Fruit fly (Drosophila melanogaster) Kc167 (cell line): Measurements from ENCODE around the gene CG12974.

ENCODE experiments used
- Myc ChIP-seq: fragments of >200 bp; optimal IDR thresholded peaks from 2 replicates; lab custom pipeline; 2017; ENCODE audit warnings: missing external identifiers
- Sin3A ChIP-seq: fragments of >200 bp; optimal IDR thresholded peaks from 2 replicates; lab custom pipeline; 2018; ENCODE audit warnings: missing external identifiers
- h ChIP-seq: fragments of >200 bp; optimal IDR thresholded peaks from 3 replicates; lab custom pipeline; 2018; ENCODE audit warnings: missing external identifiers
- insv ChIP-seq: fragments of >200 bp; optimal IDR thresholded peaks from 3 replicates; lab custom pipeline; 2018; ENCODE audit warnings: missing external identifiers
- psq ChIP-seq: fragments of >200 bp; optimal IDR thresholded peaks from 2 replicates; lab custom pipeline; 2017; ENCODE audit warnings: missing external identifiers
- ttk ChIP-seq: sonication (Bioruptor generic); optimal IDR thresholded peaks from 2 replicates; lab custom pipeline; 2017; ENCODE audit warnings: missing external identifiers

CG12974 gene

DNA sequence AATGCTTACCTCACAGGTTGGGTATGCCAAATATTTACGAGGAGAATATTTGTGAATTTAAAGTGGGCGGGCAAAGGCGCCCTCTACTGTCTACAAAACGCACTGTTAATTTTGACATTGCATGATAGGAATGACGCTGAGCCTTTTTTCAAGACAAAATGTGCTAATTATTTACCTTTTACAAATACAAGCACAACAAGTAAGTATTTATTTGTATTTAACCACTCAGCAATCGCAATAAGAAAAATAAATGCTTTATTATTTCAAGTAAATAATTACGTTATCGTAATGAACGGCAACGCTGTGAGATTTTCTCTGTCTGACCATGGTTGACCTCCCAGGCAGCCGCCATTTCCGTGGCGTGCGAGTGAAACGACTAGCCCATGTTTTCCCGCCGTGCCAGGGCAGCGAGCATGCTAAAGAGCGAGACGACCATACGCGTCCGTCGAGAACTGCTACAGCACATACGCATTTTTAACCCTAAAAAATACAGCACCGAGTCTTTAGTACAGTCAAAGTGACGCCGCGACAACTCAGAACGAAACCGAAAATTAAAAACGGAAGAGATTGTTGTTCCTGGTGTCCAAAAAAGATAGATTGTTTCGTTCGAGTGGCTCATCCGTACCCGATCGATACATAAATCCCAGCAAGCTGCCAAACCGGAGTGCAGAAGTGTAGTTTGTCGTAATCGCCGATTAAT, at the start of gene CG12974, which contains the start of gene pzg:
Gene CG12974, minus strand, starts transcription at position 324 of the 700 bp plus-strand sequence.
Gene pzg, plus strand, starts transcription at position 461 of the 700 bp plus-strand sequence.
- no peak for TF ChIP-seq h (lab: Kevin White, UChicago)
- no peak for TF ChIP-seq ttk (lab: Kevin White, UChicago)
- no peak for TF ChIP-seq insv (lab: Kevin White, UChicago)
- TF ChIP-seq Sin3A (lab: Kevin White, UChicago), result no peak
- TF ChIP-seq psq (lab: Kevin White, UChicago), result no peak

DNA sequence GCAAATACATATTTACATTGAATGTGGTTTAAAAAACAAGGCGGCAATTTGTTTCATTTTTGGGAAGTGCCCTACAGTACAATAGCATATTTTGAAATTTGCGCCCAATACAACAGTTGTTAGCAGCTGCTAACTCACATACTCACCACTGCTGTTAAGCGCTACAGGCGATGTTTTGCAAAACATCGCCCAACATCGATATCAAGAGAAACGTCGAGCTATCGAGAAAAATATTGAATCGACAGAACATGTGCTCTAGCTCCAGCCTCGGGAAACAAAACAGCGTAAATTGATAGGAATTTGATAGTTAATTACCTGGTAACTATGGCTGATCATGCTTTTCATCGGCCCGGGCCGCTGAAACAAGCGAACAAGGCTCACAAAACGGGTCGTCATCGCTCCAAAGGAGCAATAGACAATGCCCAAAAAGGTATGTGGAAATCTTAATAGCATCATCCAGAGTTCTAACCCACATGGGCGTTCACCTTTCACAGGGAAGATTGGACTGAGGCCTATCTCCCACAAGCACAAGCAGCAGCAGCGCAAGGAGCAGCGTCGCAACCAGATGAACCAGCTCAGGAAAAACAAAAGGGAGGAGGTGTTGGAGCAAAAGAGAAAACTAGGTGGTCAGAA, 49.4 kb upstream of the CG12974 start, which contains the start of gene Tsr1:
Gene Tsr1, plus strand, starts transcription at position 217 of the 633 bp plus-strand sequence.
- TF ChIP-seq Myc (lab: Kevin White, UChicago), result no peak
- no peak for TF ChIP-seq insv (lab: Kevin White, UChicago)
- TF ChIP-seq psq (lab: Kevin White, UChicago), result no peak
- no peak for TF ChIP-seq ttk (lab: Kevin White, UChicago)
- TF ChIP-seq Sin3A (lab: Kevin White, UChicago), result no peak
- TF ChIP-seq h (lab: Kevin White, UChicago), result no peak

DNA sequence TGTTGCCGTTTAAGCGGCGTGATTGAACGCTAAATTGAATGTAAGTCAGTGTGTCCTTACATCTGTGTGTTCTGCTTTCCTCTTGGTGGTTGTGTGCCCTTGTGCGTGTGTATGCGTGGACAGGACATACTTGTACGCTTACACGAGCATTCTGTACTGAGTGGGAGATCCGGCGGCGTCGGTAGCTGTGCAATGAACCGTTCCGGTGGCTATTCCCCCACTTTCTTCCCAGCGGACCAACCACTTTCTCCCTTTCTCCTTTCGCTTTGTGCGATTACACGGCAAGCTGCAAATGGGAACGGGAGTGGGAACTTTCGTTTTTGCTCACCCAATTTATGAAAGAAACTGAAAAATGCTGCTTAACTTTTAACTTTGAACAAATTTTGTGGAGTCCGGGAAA, 39.0 kb upstream of the CG12974 start:
- TF ChIP-seq h (lab: Kevin White, UChicago) (no peak), Myc (lab: Kevin White, UChicago) (no peak)

DNA sequence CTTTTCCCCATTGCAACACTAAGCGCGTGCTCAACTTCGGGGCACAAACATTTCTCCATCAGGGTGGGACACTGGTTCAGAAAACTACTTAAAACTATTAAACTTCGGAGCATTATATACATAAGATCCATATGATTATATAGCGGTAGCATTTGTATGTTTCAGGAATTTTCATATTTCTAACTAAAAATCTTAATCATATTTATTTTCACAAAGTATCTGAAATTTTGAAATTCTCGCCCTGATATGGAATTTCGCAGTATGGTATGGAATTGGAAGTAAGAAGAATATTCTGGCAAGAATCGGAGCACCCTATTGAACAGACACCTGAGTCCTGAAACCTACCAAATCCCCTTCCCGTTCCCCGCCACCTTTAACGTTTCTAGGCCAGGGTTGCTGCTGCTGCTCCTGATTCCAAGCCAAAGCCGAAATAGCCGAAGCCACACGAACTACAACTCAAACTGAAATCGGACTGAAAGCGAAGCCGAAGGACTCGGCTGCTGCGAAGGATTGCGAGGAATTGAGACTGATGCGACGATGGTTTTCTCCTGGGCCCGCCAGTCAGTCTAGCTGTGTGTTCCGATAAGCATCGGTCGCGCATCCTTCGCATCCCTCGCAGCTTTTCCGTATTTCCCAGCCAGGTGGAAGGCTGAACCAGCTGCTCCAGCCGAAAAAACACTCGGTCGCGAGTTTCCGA, 36.2 kb upstream of the CG12974 start:
- TF ChIP-seq h (lab: Kevin White, UChicago), result no peak
- no peak for TF ChIP-seq insv (lab: Kevin White, UChicago)
- no peak for TF ChIP-seq Sin3A (lab: Kevin White, UChicago)
- TF ChIP-seq Myc (lab: Kevin White, UChicago), result no peak
- no peak for TF ChIP-seq ttk (lab: Kevin White, UChicago)
- TF ChIP-seq psq (lab: Kevin White, UChicago), result no peak

DNA sequence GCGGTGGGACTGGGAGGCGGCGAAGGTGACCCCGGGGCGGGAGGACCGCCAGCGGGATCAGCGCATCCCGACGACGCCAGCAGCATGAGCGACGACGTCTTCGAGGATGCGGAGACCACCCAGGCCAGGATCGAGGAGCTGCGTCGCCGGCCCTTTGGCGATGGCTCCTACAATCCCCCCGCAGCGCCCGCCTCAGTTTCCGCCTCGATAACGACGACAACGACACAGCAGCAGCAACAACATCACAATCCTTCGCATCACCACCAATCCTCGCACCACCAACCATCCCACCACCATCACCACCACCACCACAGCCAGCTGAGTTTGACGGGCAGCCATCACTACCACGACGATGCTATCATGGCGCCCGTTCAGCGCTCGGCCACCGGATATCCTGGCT, 34.2 kb upstream of the CG12974 start:
- no peak for TF ChIP-seq psq (lab: Kevin White, UChicago)
- no peak for TF ChIP-seq Myc (lab: Kevin White, UChicago)
- TF ChIP-seq h (lab: Kevin White, UChicago), result no peak
- no peak for TF ChIP-seq ttk (lab: Kevin White, UChicago)

DNA sequence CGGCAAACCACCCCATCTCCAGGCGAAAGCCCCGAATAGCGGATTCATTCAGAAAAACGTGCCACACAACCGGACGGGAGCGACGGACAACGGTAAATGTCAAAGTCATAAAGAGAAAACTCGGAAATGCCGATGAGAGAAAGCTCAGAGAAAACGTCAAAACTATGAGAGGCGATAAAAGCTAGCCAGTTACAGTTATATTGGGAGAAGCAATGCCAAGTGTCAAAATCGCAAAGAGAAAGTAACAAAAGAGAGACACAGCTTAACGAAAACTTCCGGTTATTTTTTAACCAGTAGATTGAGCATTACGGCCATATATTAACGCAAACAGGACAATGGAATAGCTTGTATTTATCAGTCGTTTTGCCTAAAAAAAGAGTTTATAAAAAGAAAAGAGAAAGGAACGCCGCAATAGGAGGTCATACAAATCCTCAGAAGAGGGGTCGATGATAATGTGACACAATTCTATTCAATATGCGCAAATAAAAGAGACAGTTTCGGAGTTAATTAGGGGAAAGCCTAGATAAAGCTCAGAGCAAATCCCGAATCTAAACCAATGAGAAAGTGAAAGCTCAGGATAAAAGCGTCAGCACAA, 33.6 kb upstream of the CG12974 start:
- no peak for TF ChIP-seq ttk (lab: Kevin White, UChicago)
- no peak for TF ChIP-seq Myc (lab: Kevin White, UChicago)
- no peak for TF ChIP-seq insv (lab: Kevin White, UChicago)
- no peak for TF ChIP-seq Sin3A (lab: Kevin White, UChicago)
- TF ChIP-seq psq (lab: Kevin White, UChicago), result no peak
- no peak for TF ChIP-seq h (lab: Kevin White, UChicago)

DNA sequence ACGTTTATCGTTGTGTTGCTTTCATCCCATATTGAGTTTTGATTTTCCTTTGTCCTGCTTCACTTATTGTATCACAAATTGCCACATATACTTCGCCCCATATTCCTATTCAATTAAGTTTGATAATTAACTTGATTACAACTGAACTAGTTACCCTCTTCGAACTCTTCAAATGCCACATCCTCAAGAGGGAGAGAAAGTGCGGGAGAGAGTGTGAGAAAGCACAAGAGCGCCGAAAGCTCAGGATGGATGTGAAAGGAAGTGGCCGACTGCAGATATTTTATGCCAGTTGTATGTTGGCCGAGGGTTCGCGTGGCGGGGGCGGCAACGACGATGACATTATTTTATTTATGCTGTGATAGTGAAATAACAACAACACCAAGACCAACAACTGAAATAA, 32.7 kb upstream of the CG12974 start, which contains the start of gene Rab26:
Gene Rab26, plus strand, starts transcription at position 301 of the 400 bp plus-strand sequence.
- TF ChIP-seq ttk (lab: Kevin White, UChicago) (no peak), insv (lab: Kevin White, UChicago) (no peak), Myc (lab: Kevin White, UChicago) (no peak), h (lab: Kevin White, UChicago) (no peak), psq (lab: Kevin White, UChicago) (no peak), Sin3A (lab: Kevin White, UChicago) (no peak)

DNA sequence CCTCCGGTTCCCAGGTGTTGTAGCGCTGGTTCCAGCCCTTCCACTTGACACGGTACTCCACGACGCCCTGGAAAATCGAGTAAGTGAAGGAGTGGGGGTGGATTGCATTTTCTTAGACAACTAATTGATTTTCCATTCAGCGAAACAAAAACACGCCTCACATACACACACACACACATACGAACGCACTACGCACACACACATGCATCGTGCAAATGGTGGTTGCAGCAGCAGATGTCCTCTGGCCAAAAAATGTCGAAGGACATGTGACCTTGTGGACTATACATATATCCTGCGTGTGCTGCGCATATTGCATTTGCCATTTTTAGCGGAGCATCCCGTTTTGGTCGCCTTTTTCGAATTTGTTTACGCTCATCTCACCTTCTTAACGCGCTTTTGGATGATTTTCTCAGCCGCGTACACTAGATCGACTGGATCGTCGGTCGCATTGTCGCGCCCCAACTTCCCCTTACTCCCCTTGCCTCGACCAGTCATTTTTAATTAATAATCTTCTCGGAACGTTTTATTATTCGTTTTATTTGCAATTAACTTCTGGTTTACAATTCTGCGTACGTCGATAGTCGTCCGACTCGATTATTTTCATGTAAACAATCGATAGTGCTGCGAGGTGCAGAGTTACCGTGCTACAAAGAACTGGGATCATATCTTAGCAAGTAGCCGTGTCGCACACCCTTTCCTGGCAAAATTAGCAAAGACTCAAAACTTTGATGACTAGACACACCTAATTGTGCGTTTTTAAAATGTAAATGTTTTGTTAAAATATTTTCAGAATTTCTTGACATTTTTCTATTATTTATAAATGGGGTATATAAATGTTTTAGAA, 31.9 kb upstream of the CG12974 start, which contains the start of gene Pc:
Gene Pc, minus strand, starts transcription at position 605 of the 844 bp plus-strand sequence.
- no peak for TF ChIP-seq ttk (lab: Kevin White, UChicago)
- TF ChIP-seq Myc (lab: Kevin White, UChicago), result no peak
- TF ChIP-seq insv (lab: Kevin White, UChicago), result no peak
- TF ChIP-seq psq (lab: Kevin White, UChicago), result no peak
- TF ChIP-seq Sin3A (lab: Kevin White, UChicago), result no peak
- no peak for TF ChIP-seq h (lab: Kevin White, UChicago)

DNA sequence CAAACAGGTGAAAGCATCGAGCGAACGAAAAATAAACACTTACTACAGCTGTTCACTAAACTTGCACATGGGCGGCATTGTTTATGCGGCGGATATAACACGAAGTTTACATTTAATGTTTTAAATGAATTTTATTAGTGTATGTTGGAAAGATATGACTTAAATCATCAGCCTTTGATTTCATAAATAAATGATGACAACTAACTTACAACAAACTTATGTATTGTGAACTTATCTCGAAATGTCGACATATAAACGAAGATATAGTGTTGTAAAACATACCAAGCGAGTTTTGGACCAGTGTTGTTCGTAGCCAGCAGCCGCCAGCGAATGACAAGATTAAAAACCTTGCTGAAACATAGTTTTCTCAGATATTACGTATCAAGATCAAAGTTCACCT, 18.6 kb upstream of the CG12974 start, which contains the start of the genes CG11309 and CG7632:
Gene CG11309, minus strand, starts transcription at position 259 of the 400 bp plus-strand sequence.
Gene CG7632, plus strand, starts transcription at position 298 of the 400 bp plus-strand sequence.
- TF ChIP-seq Myc (lab: Kevin White, UChicago), result no peak
- TF ChIP-seq Sin3A (lab: Kevin White, UChicago), result no peak
- no peak for TF ChIP-seq ttk (lab: Kevin White, UChicago)
- TF ChIP-seq insv (lab: Kevin White, UChicago), result no peak
- no peak for TF ChIP-seq psq (lab: Kevin White, UChicago)

DNA sequence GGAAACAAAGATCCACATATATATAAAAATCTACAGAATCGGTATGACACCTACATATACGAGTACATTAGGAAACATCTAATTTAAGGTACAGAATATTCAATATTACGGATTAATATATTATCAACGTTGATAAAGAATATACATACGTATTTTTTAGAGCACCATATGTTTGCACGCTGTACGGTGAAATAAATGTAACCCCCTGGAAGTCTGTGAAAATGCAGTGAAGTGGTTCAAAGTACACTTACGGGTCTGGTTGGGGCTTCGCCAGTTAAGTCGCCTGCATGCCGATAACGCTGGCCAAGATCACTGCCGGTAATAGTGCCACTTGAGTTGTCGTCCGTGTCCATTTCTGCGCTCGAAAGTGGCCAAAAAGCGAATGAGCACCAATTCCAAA, 17.9 kb upstream of the CG12974 start:
- TF ChIP-seq insv (lab: Kevin White, UChicago) (no peak), Sin3A (lab: Kevin White, UChicago) (no peak), h (lab: Kevin White, UChicago) (no peak), Myc (lab: Kevin White, UChicago) (no peak), ttk (lab: Kevin White, UChicago) (no peak), psq (lab: Kevin White, UChicago) (no peak)
